Fruit fly (Drosophila melanogaster) whole organism, wandering third instar larva: ENCODE measurements around the gene CG34355.

ENCODE experiments used
- Abd-B ChIP-seq: fragments of >200 bp; optimal IDR thresholded peaks from 2 replicates; lab custom pipeline; 2017; ENCODE audit warnings: missing biosample characterization, missing genetic modification characterization
- CG32264 ChIP-seq: fragments of 200-800 bp; sonication (Bioruptor generic); optimal IDR thresholded peaks from 2 replicates; lab custom pipeline; 2016; ENCODE audit warnings: missing biosample characterization, missing genetic modification characterization
- CrebA ChIP-seq: fragments of 200-800 bp; sonication (Bioruptor generic); optimal IDR thresholded peaks from 2 replicates; lab custom pipeline; 2016; ENCODE audit warnings: missing biosample characterization, mild to moderate bottlenecking, missing genetic modification characterization, borderline replicate concordance
- Dfd ChIP-seq: fragments of >200 bp; optimal IDR thresholded peaks from 2 replicates; lab custom pipeline; 2017; ENCODE audit warnings: missing biosample characterization, missing genetic modification characterization
- Dif ChIP-seq: fragments of 200-275, 200-300 bp; sonication (Bioruptor generic); optimal IDR thresholded peaks from 2 replicates; lab custom pipeline; 2018; ENCODE audit warnings: missing biosample characterization, missing genetic modification characterization; ENCODE audit not compliant: partially characterized antibody
- GATAd ChIP-seq: sonication (Bioruptor generic); optimal IDR thresholded peaks from 2 replicates; lab custom pipeline; 2016; ENCODE audit warnings: missing biosample characterization, missing genetic modification characterization
- HLH106 ChIP-seq: fragments of 200-800 bp; optimal IDR thresholded peaks from 3 replicates; lab custom pipeline; 2019; ENCODE audit warnings: missing biosample characterization, mild to moderate bottlenecking, missing genetic modification characterization, moderate library complexity
- Hnf4 ChIP-seq: fragments of 200-800 bp; sonication (Bioruptor generic); optimal IDR thresholded peaks from 2 replicates; lab custom pipeline; 2016; ENCODE audit warnings: missing biosample characterization, mild to moderate bottlenecking, missing genetic modification characterization
- Hr78 ChIP-seq: fragments of >200 bp; optimal IDR thresholded peaks from 2 replicates; lab custom pipeline; 2017; ENCODE audit warnings: missing biosample characterization, missing genetic modification characterization
- Jra ChIP-seq: sonication (Bioruptor generic); optimal IDR thresholded peaks from 2 replicates; lab custom pipeline; 2016; ENCODE audit warnings: missing biosample characterization, missing genetic modification characterization
- Mio ChIP-seq: sonication (Bioruptor generic); optimal IDR thresholded peaks from 2 replicates; lab custom pipeline; 2016; ENCODE audit warnings: missing biosample characterization, missing genetic modification characterization
- Myc ChIP-seq: fragments of >200 bp; optimal IDR thresholded peaks from 2 replicates; lab custom pipeline; 2017
- N ChIP-seq: fragments of >200 bp; optimal IDR thresholded peaks from 2 replicates; lab custom pipeline; 2018; ENCODE audit warnings: missing biosample characterization, missing external identifiers, missing genetic modification characterization
- OdsH ChIP-seq: fragments of 200-800 bp; sonication (Bioruptor generic); optimal IDR thresholded peaks from 2 replicates; lab custom pipeline; 2016; ENCODE audit warnings: missing biosample characterization, mild to moderate bottlenecking, missing genetic modification characterization
- Rel ChIP-seq, 2 experiments: fragments of 200-800 bp; sonication (Bioruptor generic) in 1 of 2; optimal IDR thresholded peaks; 2 replicates in 1 of 2; 3 replicates in 1 of 2; lab custom pipeline; 2016 to 2019; ENCODE audit warnings: mild to moderate bottlenecking in 2 of 2, missing biosample characterization in 2 of 2, missing genetic modification characterization in 2 of 2, moderate library complexity in 1 of 2
- Sp1 ChIP-seq: fragments of 200-800 bp; sonication (Bioruptor generic); optimal IDR thresholded peaks from 3 replicates; lab custom pipeline; 2019; ENCODE audit warnings: missing biosample characterization, mild to moderate bottlenecking, missing genetic modification characterization, moderate library complexity
- Vsx2 ChIP-seq: fragments of 200-300, 225-300 bp; sonication (Bioruptor generic); optimal IDR thresholded peaks from 2 replicates; lab custom pipeline; 2018; ENCODE audit warnings: missing biosample characterization, missing genetic modification characterization; ENCODE audit not compliant: partially characterized antibody
- br ChIP-seq: fragments of 200-800 bp; sonication (Bioruptor generic); optimal IDR thresholded peaks from 2 replicates; lab custom pipeline; 2016; ENCODE audit warnings: missing biosample characterization, missing genetic modification characterization
- brk ChIP-seq: fragments of 200-800 bp; sonication (Bioruptor generic); optimal IDR thresholded peaks from 2 replicates; lab custom pipeline; 2016; ENCODE audit warnings: missing biosample characterization, mild to moderate bottlenecking, missing genetic modification characterization
- dl ChIP-seq, 2 experiments: fragments of 175-275, 200-275 bp in 1 of 2; fragments of 200-275 bp in 1 of 2; sonication (Bioruptor generic); optimal IDR thresholded peaks; lab custom pipeline; 2018; ENCODE audit warnings: mild to moderate bottlenecking in 2 of 2, missing biosample characterization in 2 of 2, missing genetic modification characterization in 2 of 2, moderate library complexity in 2 of 2; ENCODE audit not compliant: partially characterized antibody in 2 of 2, insufficient read depth in 1 of 2
- dmrt93B ChIP-seq: fragments of 200-800 bp; sonication (Bioruptor generic); optimal IDR thresholded peaks from 2 replicates; lab custom pipeline; 2018; ENCODE audit warnings: missing biosample characterization, mild to moderate bottlenecking, missing genetic modification characterization
- dsf ChIP-seq: sonication (Bioruptor generic); optimal IDR thresholded peaks from 2 replicates; lab custom pipeline; 2016; ENCODE audit warnings: missing biosample characterization, missing genetic modification characterization, borderline replicate concordance
- ey ChIP-seq: fragments of 200-800 bp; sonication (Bioruptor generic); optimal IDR thresholded peaks from 2 replicates; lab custom pipeline; 2016; ENCODE audit warnings: missing biosample characterization, missing genetic modification characterization
- foxo ChIP-seq, 2 experiments: fragments of 200-800 bp; sonication (Bioruptor generic); optimal IDR thresholded peaks; 2 replicates in 1 of 2; 3 replicates in 1 of 2; lab custom pipeline; 2016 to 2017; ENCODE audit warnings: missing biosample characterization in 2 of 2, missing genetic modification characterization in 2 of 2
- fru ChIP-seq: fragments of 200-800 bp; sonication (Bioruptor generic); optimal IDR thresholded peaks from 3 replicates; lab custom pipeline; 2016; ENCODE audit warnings: missing biosample characterization, mild to moderate bottlenecking, missing genetic modification characterization
- h ChIP-seq: fragments of 200-800 bp; sonication (Bioruptor generic); optimal IDR thresholded peaks from 3 replicates; lab custom pipeline; 2016; ENCODE audit warnings: missing biosample characterization, mild to moderate bottlenecking, missing genetic modification characterization
- jim ChIP-seq: fragments of 175-275, 200-325 bp; sonication (Bioruptor generic); optimal IDR thresholded peaks from 2 replicates; lab custom pipeline; 2016; ENCODE audit warnings: missing biosample characterization, mild to moderate bottlenecking, missing genetic modification characterization
- psq ChIP-seq: fragments of 200-800 bp; sonication (Bioruptor generic); optimal IDR thresholded peaks from 3 replicates; lab custom pipeline; 2017; ENCODE audit warnings: missing biosample characterization, mild to moderate bottlenecking, missing genetic modification characterization, moderate library complexity
- rgr ChIP-seq: fragments of 200-800 bp; sonication (Bioruptor generic); optimal IDR thresholded peaks from 3 replicates; lab custom pipeline; 2016; ENCODE audit warnings: missing biosample characterization, mild to moderate bottlenecking, missing genetic modification characterization
- sage ChIP-seq: fragments of 200-800 bp; sonication (Bioruptor generic); optimal IDR thresholded peaks from 2 replicates; lab custom pipeline; 2016; ENCODE audit warnings: missing biosample characterization, mild to moderate bottlenecking, missing genetic modification characterization
- sv ChIP-seq: fragments of 200-800 bp; sonication (Bioruptor generic); optimal IDR thresholded peaks from 3 replicates; lab custom pipeline; 2016; ENCODE audit warnings: missing biosample characterization, missing genetic modification characterization
- tai ChIP-seq: sonication (Bioruptor generic); optimal IDR thresholded peaks from 2 replicates; lab custom pipeline; 2016; ENCODE audit warnings: missing biosample characterization, missing genetic modification characterization
- usp ChIP-seq: fragments of >200 bp; optimal IDR thresholded peaks from 2 replicates; lab custom pipeline; 2017; ENCODE audit warnings: missing biosample characterization, missing genetic modification characterization
- woc ChIP-seq: sonication (Bioruptor generic); optimal IDR thresholded peaks from 2 replicates; lab custom pipeline; 2016; ENCODE audit warnings: missing biosample characterization, mild to moderate bottlenecking, missing genetic modification characterization

CG34355 gene

dm6 chr3R:23869203-23869892, 65.7 kb downstream of the CG34355 start:
- peak; percentile 82 for TF ChIP-seq psq
- TF ChIP-seq foxo (GFP tag; optimal IDR thresholded peaks at IDR 0.05; lab: Kevin White, UChicago) = peak in 1 of 2 experiments; percentile 11
- no peak for TF ChIP-seq N
- peak; percentile 17 for TF ChIP-seq br (GFP tag; lab: Kevin White, UChicago)
- peak; percentile 21 for TF ChIP-seq sage
- TF ChIP-seq dl (GFP tag; optimal IDR thresholded peaks at IDR 0.05; lab: Kevin White, UChicago; ENCODE audit: insufficient read depth in 1 of 2, partially characterized antibody in 2 of 2) = peak in 1 of 2 experiments; percentile 36
- no peak for TF ChIP-seq CG32264 (GFP tag; lab: Kevin White, UChicago)
- TF ChIP-seq brk (GFP tag; lab: Kevin White, UChicago) = peak; percentile 24
- TF ChIP-seq, all 38 proteins: peak for 6

dm6 chr3R:23869965-23870364, 66.3 kb downstream of the CG34355 start:
- TF ChIP-seq Rel (GFP tag; optimal IDR thresholded peaks at IDR 0.05; lab: Kevin White, UChicago) (no peak), Rel (tag; optimal IDR thresholded peaks at IDR 0.05; lab: Kevin White, UChicago) (no peak), Dif (GFP tag; lab: Kevin White, UChicago) (no peak), foxo (GFP tag; optimal IDR thresholded peaks at IDR 0.05; lab: Kevin White, UChicago) (no peak), dsf (GFP tag; lab: Kevin White, UChicago) (no peak), h (GFP tag; lab: Kevin White, UChicago) (no peak), rgr (GFP tag; lab: Kevin White, UChicago) (no peak), Mio (GFP tag; lab: Kevin White, UChicago) (no peak), brk (GFP tag; lab: Kevin White, UChicago) (no peak), Jra (no peak), sv (no peak), Hnf4 (GFP tag; lab: Kevin White, UChicago) (no peak), Hr78 (GFP tag; lab: Kevin White, UChicago) (no peak)
- TF ChIP-seq, all 38 proteins: peak for 0

- TF ChIP-seq usp (GFP tag; lab: Kevin White, UChicago) (no peak), brk (GFP tag; lab: Kevin White, UChicago) (no peak), rgr (GFP tag; lab: Kevin White, UChicago) (no peak), Dfd (GFP tag; lab: Kevin White, UChicago) (no peak), foxo (GFP tag; optimal IDR thresholded peaks at IDR 0.05; lab: Kevin White, UChicago) (no peak), Abd-B (GFP tag; lab: Kevin White, UChicago) (no peak), Hr78 (GFP tag; lab: Kevin White, UChicago) (no peak), dl (GFP tag; optimal IDR thresholded peaks at IDR 0.05; lab: Kevin White, UChicago; ENCODE audit: insufficient read depth in 1 of 2, partially characterized antibody in 2 of 2) (no peak), Mio (GFP tag; lab: Kevin White, UChicago) (no peak), Myc (no peak)
These were observed 68.1 kb downstream of the CG34355 start for dm6 chr3R:23871720-23872119.

dm6 chr3R:23872606-23873192, 69.0 kb downstream of the CG34355 start:
- no peak for TF ChIP-seq dl (GFP tag; optimal IDR thresholded peaks at IDR 0.05; lab: Kevin White, UChicago; ENCODE audit: insufficient read depth in 1 of 2, partially characterized antibody in 2 of 2)
- no peak for TF ChIP-seq sage
- peak; percentile 64 for TF ChIP-seq woc (GFP tag; lab: Kevin White, UChicago)
- TF ChIP-seq rgr (GFP tag; lab: Kevin White, UChicago) = peak; percentile 61
- peak; percentile 64 for TF ChIP-seq h (GFP tag; lab: Kevin White, UChicago)
- no peak for TF ChIP-seq HLH106 (tag; lab: Kevin White, UChicago)
- TF ChIP-seq Rel (GFP tag; optimal IDR thresholded peaks at IDR 0.05; lab: Kevin White, UChicago) = no peak
- TF ChIP-seq Rel (tag; optimal IDR thresholded peaks at IDR 0.05; lab: Kevin White, UChicago) = peak; percentile 22
- no peak for TF ChIP-seq Mio (GFP tag; lab: Kevin White, UChicago)
- TF ChIP-seq Vsx2 = no peak
- TF ChIP-seq foxo (GFP tag; optimal IDR thresholded peaks at IDR 0.05; lab: Kevin White, UChicago) = peak in 1 of 2 experiments; percentile 42
- TF ChIP-seq dmrt93B = peak; percentile 28
- peak; percentile 50 for TF ChIP-seq OdsH (GFP tag; lab: Kevin White, UChicago)
- peak; percentile 6 for TF ChIP-seq Sp1
- no peak for TF ChIP-seq GATAd (GFP tag; lab: Kevin White, UChicago)
- TF ChIP-seq CrebA (GFP tag; lab: Kevin White, UChicago) = no peak
- TF ChIP-seq fru (GFP tag; lab: Kevin White, UChicago) = peak; percentile 56
- TF ChIP-seq jim = no peak
- TF ChIP-seq CG32264 (GFP tag; lab: Kevin White, UChicago) = no peak
- peak; percentile 34 for TF ChIP-seq psq
- TF ChIP-seq dsf (GFP tag; lab: Kevin White, UChicago) = no peak
- TF ChIP-seq Myc = no peak
- peak; percentile 40 for TF ChIP-seq br (GFP tag; lab: Kevin White, UChicago)
- TF ChIP-seq ey (GFP tag; lab: Kevin White, UChicago) = peak; percentile 65
- no peak for TF ChIP-seq tai
